Worm (Caenorhabditis elegans) whole organism, L2 larva: ENCODE measurements around the gene F54D5.17.

Experiments used
- Y55F3AM.14 ChIP-seq: fragments of 200-800 bp; sonication (Bioruptor generic); optimal IDR thresholded peaks from 2 replicates; lab custom pipeline; 2018; ENCODE audit warnings: mild to moderate bottlenecking, missing genetic modification characterization, missing compliant biosample characterization
- ama-1 ChIP-seq: fragments of 150-350 bp; optimal IDR thresholded peaks from 2 replicates; lab custom pipeline; 2018; ENCODE audit warnings: inconsistent platforms
- ceh-16 ChIP-seq: fragments of 150-350 bp; optimal IDR thresholded peaks from 2 replicates; lab custom pipeline; 2014; ENCODE audit warnings: missing biosample characterization, missing genetic modification characterization
- ceh-82 ChIP-seq: fragments of 150-350 bp; optimal IDR thresholded peaks from 2 replicates; lab custom pipeline; 2014; ENCODE audit warnings: missing biosample characterization, missing genetic modification characterization
- egl-27 ChIP-seq: sonication (generic microtip); optimal IDR thresholded peaks from 3 replicates; lab custom pipeline; 2017; ENCODE audit warnings: missing biosample characterization, missing genetic modification reagents, missing genetic modification characterization
- fos-1 ChIP-seq: fragments of 150-350 bp; optimal IDR thresholded peaks from 2 replicates; lab custom pipeline; 2014; ENCODE audit warnings: missing biosample characterization, missing genetic modification characterization
- mdl-1 ChIP-seq, 2 experiments: fragments of 150-350 bp in 1 of 2; sonication (generic microtip) in 1 of 2; optimal IDR thresholded peaks; 2 replicates each; lab custom pipeline; 2017; ENCODE audit warnings: missing biosample characterization in 2 of 2, missing genetic modification characterization in 2 of 2
- nhr-12 ChIP-seq: fragments of 150-350 bp; optimal IDR thresholded peaks from 2 replicates; lab custom pipeline; 2014; ENCODE audit warnings: missing biosample characterization, missing genetic modification characterization
- nhr-6 ChIP-seq: fragments of 150-350 bp; optimal IDR thresholded peaks from 2 replicates; lab custom pipeline; 2014; ENCODE audit warnings: missing biosample characterization, missing genetic modification characterization
- nhr-77 ChIP-seq: fragments of 150-350 bp; optimal IDR thresholded peaks from 2 replicates; lab custom pipeline; 2014; ENCODE audit warnings: missing biosample characterization, missing genetic modification characterization
- sem-4 ChIP-seq: fragments of 150-350 bp; optimal IDR thresholded peaks from 2 replicates; lab custom pipeline; 2014; ENCODE audit warnings: missing biosample characterization, missing genetic modification reagents, missing genetic modification characterization
- ztf-11 ChIP-seq: sonication (generic microtip); optimal IDR thresholded peaks from 2 replicates; lab custom pipeline; 2017; ENCODE audit warnings: missing biosample characterization, missing genetic modification characterization
- ztf-4 ChIP-seq: fragments of 150-350 bp; optimal IDR thresholded peaks from 2 replicates; lab custom pipeline; 2014; ENCODE audit warnings: missing biosample characterization, missing genetic modification characterization

DNA sequence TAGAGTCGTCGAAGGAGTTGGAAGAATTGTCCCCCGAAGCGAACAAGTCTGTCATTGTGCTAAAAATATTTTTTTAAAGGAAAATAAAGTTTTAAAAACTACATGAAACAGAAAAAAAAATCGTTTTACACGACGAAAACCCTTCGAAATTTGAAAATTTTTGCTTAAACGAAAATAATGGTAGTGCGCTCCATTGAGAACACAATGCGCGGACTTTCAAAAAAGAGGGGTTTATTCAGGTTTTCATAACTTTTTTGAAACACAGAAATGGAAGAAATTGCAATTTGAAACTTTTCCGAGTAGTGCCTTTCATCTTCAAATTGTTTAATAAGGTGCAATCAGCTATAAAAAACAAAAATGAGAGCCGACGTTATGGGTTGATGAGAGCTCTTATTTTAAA is 43.3 kb downstream of the F54D5.17 start, which contains the start of gene npp-5:
- TF ChIP-seq Y55F3AM.14 (GFP tag; lab: Kevin White, UChicago), result no peak
- no peak for TF ChIP-seq ceh-82 (tag; lab: Kevin White, UChicago)
- TF ChIP-seq ztf-4 (tag; lab: Kevin White, UChicago), result no peak
- TF ChIP-seq fos-1 (tag; lab: Kevin White, UChicago), result no peak
- no peak for TF ChIP-seq ama-1 (lab: Kevin White, UChicago)
- no peak for TF ChIP-seq ztf-11 (tag; lab: Kevin White, UChicago)
- TF ChIP-seq nhr-77 (tag; lab: Kevin White, UChicago), result no peak
- no peak for TF ChIP-seq egl-27 (tag; lab: Kevin White, UChicago)
- no peak for TF ChIP-seq ceh-16 (tag; lab: Kevin White, UChicago)
- no peak for TF ChIP-seq nhr-12 (tag; lab: Kevin White, UChicago)
- TF ChIP-seq sem-4 (tag; lab: Kevin White, UChicago), result no peak
- TF ChIP-seq mdl-1 (tag; optimal IDR thresholded peaks at IDR 0.05; lab: Kevin White, UChicago), result no peak
- no peak for TF ChIP-seq nhr-6
